Fruit fly (Drosophila melanogaster) whole organism, embryonic: ENCODE measurements around the gene cindr.
A peak's percentile ranks its signal among the peaks of the same experiment; 100 is the strongest.

ENCODE experiments used
- CG10321 ChIP-seq: fragments of 200-800 bp; sonication (Bioruptor generic); IDR thresholded peaks from 2 replicates; pipeline ENCODE4 v1.3.6; 2022; ENCODE audit warnings: missing biosample characterization, missing genetic modification characterization
- CG11093 ChIP-seq: fragments of 200-800 bp; sonication (Bioruptor generic); IDR thresholded peaks from 3 replicates; pipeline ENCODE4 v1.3.6; 2022; ENCODE audit warnings: missing biosample characterization, missing genetic modification characterization
- CG13287 ChIP-seq: fragments of 200-800 bp; sonication (Bioruptor generic); IDR thresholded peaks from 2 replicates; pipeline ENCODE4 v1.3.6; 2022; ENCODE audit warnings: missing biosample characterization, missing genetic modification characterization; ENCODE audit not compliant: partially characterized antibody
- CG13894 ChIP-seq: fragments of 200-800 bp; sonication (Bioruptor generic); optimal IDR thresholded peaks from 3 replicates; lab custom pipeline; 2018; ENCODE audit warnings: missing biosample characterization, mild to moderate bottlenecking, missing genetic modification characterization, moderate library complexity
- CG14965 ChIP-seq: fragments of 200-800 bp; sonication (Bioruptor generic); optimal IDR thresholded peaks from 2 replicates; lab custom pipeline; 2016; ENCODE audit warnings: missing biosample characterization, missing genetic modification characterization, borderline replicate concordance
- CG15479 ChIP-seq: fragments of 200-800 bp; sonication (Bioruptor generic); optimal IDR thresholded peaks from 3 replicates; lab custom pipeline; 2019; ENCODE audit warnings: missing biosample characterization, mild to moderate bottlenecking, missing genetic modification characterization, moderate library complexity
- CG17328 ChIP-seq: fragments of 200-800 bp; sonication (Bioruptor generic); IDR thresholded peaks from 2 replicates; pipeline ENCODE4 v1.3.6; 2022; ENCODE audit warnings: missing biosample characterization, missing genetic modification characterization
- CG17385 ChIP-seq: fragments of 200-800 bp; sonication (Bioruptor generic); optimal IDR thresholded peaks from 3 replicates; lab custom pipeline; 2018; ENCODE audit warnings: missing biosample characterization, mild to moderate bottlenecking, missing genetic modification characterization
- CG18764 ChIP-seq: fragments of 200-800 bp; sonication (Bioruptor generic); optimal IDR thresholded peaks from 3 replicates; lab custom pipeline; 2016; ENCODE audit warnings: missing biosample characterization, missing genetic modification characterization
- CG32532 ChIP-seq: fragments of 200-800 bp; sonication (Bioruptor generic); IDR thresholded peaks from 2 replicates; pipeline ENCODE4 v1.3.6; 2022; ENCODE audit warnings: missing biosample characterization, missing genetic modification characterization
- CG4360 ChIP-seq: fragments of 200-800 bp; sonication (Bioruptor generic); IDR thresholded peaks from 2 replicates; pipeline ENCODE4 v1.3.6; 2022; ENCODE audit warnings: missing biosample characterization, missing genetic modification characterization
- CG4820 ChIP-seq: fragments of 200-800 bp; sonication (Bioruptor generic); optimal IDR thresholded peaks from 3 replicates; lab custom pipeline; 2016; ENCODE audit warnings: missing biosample characterization, missing genetic modification characterization
- CG7372 ChIP-seq: fragments of 200-800 bp; sonication (Bioruptor generic); IDR thresholded peaks from 2 replicates; pipeline ENCODE4 v1.3.6; 2022; ENCODE audit warnings: missing biosample characterization, missing genetic modification characterization
- CG7745 ChIP-seq: fragments of 200-800 bp; sonication (Bioruptor generic); optimal IDR thresholded peaks from 2 replicates; lab custom pipeline; 2018; ENCODE audit warnings: missing biosample characterization, mild to moderate bottlenecking, missing genetic modification characterization, moderate library complexity
- CG7963 ChIP-seq: fragments of 200-800 bp; sonication (Bioruptor generic); IDR thresholded peaks from 3 replicates; pipeline ENCODE4 v1.3.6; 2022; ENCODE audit warnings: missing biosample characterization, missing genetic modification characterization; ENCODE audit not compliant: partially characterized antibody
- CTCF ChIP-seq: fragments of 200-800 bp; sonication (Bioruptor generic); optimal IDR thresholded peaks from 2 replicates; lab custom pipeline; 2017; ENCODE audit warnings: missing biosample characterization, mild to moderate bottlenecking, missing genetic modification characterization, moderate library complexity
- CoRest ChIP-seq: fragments of 200-800 bp; sonication (Bioruptor generic); optimal IDR thresholded peaks from 3 replicates; lab custom pipeline; 2018; ENCODE audit warnings: missing biosample characterization, mild to moderate bottlenecking, missing genetic modification characterization, moderate library complexity
- D ChIP-seq, 2 experiments: fragments of 200-800 bp in 1 of 2; fragments of >200 bp in 1 of 2; sonication (Bioruptor generic) in 1 of 2; optimal IDR thresholded peaks; 2 replicates in 1 of 2; 3 replicates in 1 of 2; lab custom pipeline; 2017; ENCODE audit warnings: mild to moderate bottlenecking in 1 of 2, missing biosample characterization in 1 of 2, missing genetic modification characterization in 1 of 2, missing genetic modification reagents in 1 of 2
- Gsc ChIP-seq: fragments of 200-800 bp; sonication (Bioruptor generic); IDR thresholded peaks from 2 replicates; pipeline ENCODE4 v1.3.6; 2022; ENCODE audit warnings: missing biosample characterization, missing genetic modification characterization
- Hr78 ChIP-seq, 2 experiments: fragments of 200-800 bp in 1 of 2; fragments of >200 bp in 1 of 2; sonication (Bioruptor generic) in 1 of 2; optimal IDR thresholded peaks; 2 replicates each; lab custom pipeline; 2017 to 2019; ENCODE audit warnings: missing biosample characterization in 2 of 2, missing genetic modification characterization in 2 of 2, mild to moderate bottlenecking in 1 of 2, moderate library complexity in 1 of 2
- Jarid2 ChIP-seq: fragments of 200-800 bp; sonication (Bioruptor generic); optimal IDR thresholded peaks from 3 replicates; lab custom pipeline; 2017; ENCODE audit warnings: mild to moderate bottlenecking, missing biosample characterization, missing genetic modification reagents, missing genetic modification characterization
- Mad ChIP-seq: fragments of 200-800 bp; sonication (Bioruptor generic); optimal IDR thresholded peaks from 2 replicates; lab custom pipeline; 2016; ENCODE audit warnings: missing biosample characterization, missing genetic modification characterization
- Nf-YA ChIP-seq: fragments of 200-800 bp; sonication (Bioruptor generic); IDR thresholded peaks from 2 replicates; pipeline ENCODE4 v1.3.6; 2022; ENCODE audit warnings: missing biosample characterization, missing genetic modification characterization
- Nf-YB ChIP-seq: fragments of 200-800 bp; sonication (Bioruptor generic); optimal IDR thresholded peaks from 3 replicates; lab custom pipeline; 2019; ENCODE audit warnings: missing biosample characterization, mild to moderate bottlenecking, missing genetic modification characterization, moderate library complexity
- Nf-YC ChIP-seq: fragments of 200-800 bp; optimal IDR thresholded peaks from 3 replicates; lab custom pipeline; 2019; ENCODE audit warnings: missing biosample characterization, mild to moderate bottlenecking, missing genetic modification characterization, moderate library complexity
- Opbp ChIP-seq: fragments of 200-800 bp; sonication (Bioruptor generic); IDR thresholded peaks from 3 replicates; pipeline ENCODE4 v1.3.6; 2022; ENCODE audit warnings: missing biosample characterization, missing genetic modification characterization; ENCODE audit not compliant: partially characterized antibody
- Sox100B ChIP-seq: fragments of 200-800 bp; sonication (Bioruptor generic); optimal IDR thresholded peaks from 3 replicates; lab custom pipeline; 2018; ENCODE audit warnings: missing biosample characterization, mild to moderate bottlenecking, missing genetic modification characterization
- Stat92E ChIP-seq, 3 experiments: fragments of >200 bp in 2 of 3; fragments of 200-800 bp in 1 of 3; sonication (Bioruptor generic) in 1 of 3; optimal IDR thresholded peaks; 2 replicates each; lab custom pipeline; 2017 to 2019; ENCODE audit warnings: missing biosample characterization in 3 of 3, missing genetic modification characterization in 3 of 3, mild to moderate bottlenecking in 1 of 3, moderate library complexity in 1 of 3
- Vsx1 ChIP-seq: fragments of 200-800 bp; sonication (Bioruptor generic); optimal IDR thresholded peaks from 2 replicates; lab custom pipeline; 2017; ENCODE audit warnings: missing biosample characterization, mild to moderate bottlenecking, missing genetic modification characterization, missing genetic modification reagents
- ac ChIP-seq: fragments of 200-800 bp; sonication (Bioruptor generic); optimal IDR thresholded peaks from 3 replicates; lab custom pipeline; 2017; ENCODE audit warnings: missing biosample characterization, mild to moderate bottlenecking, missing genetic modification characterization
- ato ChIP-seq: fragments of 200-800 bp; sonication (Bioruptor generic); IDR thresholded peaks from 2 replicates; pipeline ENCODE4 v1.3.6; 2022; ENCODE audit warnings: missing biosample characterization, missing genetic modification characterization; ENCODE audit not compliant: partially characterized antibody
- cad ChIP-seq: fragments of >200 bp; optimal IDR thresholded peaks from 2 replicates; lab custom pipeline; 2017; ENCODE audit warnings: missing biosample characterization, missing genetic modification characterization
- caup ChIP-seq: fragments of 200-800 bp; sonication (Bioruptor generic); optimal IDR thresholded peaks from 3 replicates; lab custom pipeline; 2017; ENCODE audit warnings: missing biosample characterization, mild to moderate bottlenecking, missing genetic modification characterization, moderate library complexity; ENCODE audit not compliant: severe bottlenecking
- ci ChIP-seq: fragments of 200-800 bp; sonication (Bioruptor generic); IDR thresholded peaks from 3 replicates; pipeline ENCODE4 v1.3.6; 2022; ENCODE audit warnings: missing biosample characterization, missing genetic modification characterization
- dm ChIP-seq: fragments of 200-800 bp; sonication (Bioruptor generic); optimal IDR thresholded peaks from 3 replicates; lab custom pipeline; 2016; ENCODE audit warnings: missing biosample characterization, missing genetic modification characterization
- emc ChIP-seq: fragments of 200-800 bp; sonication (Bioruptor generic); optimal IDR thresholded peaks from 2 replicates; lab custom pipeline; 2016; ENCODE audit warnings: missing biosample characterization, missing genetic modification characterization
- grn ChIP-seq: fragments of 200-800 bp; sonication (Bioruptor generic); optimal IDR thresholded peaks from 3 replicates; lab custom pipeline; 2017; ENCODE audit warnings: missing biosample characterization, missing genetic modification characterization
- jigr1 ChIP-seq: fragments of 200-800 bp; sonication (Bioruptor generic); IDR thresholded peaks from 3 replicates; pipeline ENCODE4 v1.3.6; 2022; ENCODE audit warnings: missing biosample characterization, missing genetic modification characterization
- kah ChIP-seq: fragments of 200-800 bp; sonication (Bioruptor generic); optimal IDR thresholded peaks from 2 replicates; lab custom pipeline; 2018; ENCODE audit warnings: missing biosample characterization, mild to moderate bottlenecking, missing genetic modification characterization
- lola ChIP-seq, 3 experiments: fragments of >200 bp in 2 of 3; fragments of 200-800 bp in 1 of 3; sonication (Bioruptor generic) in 1 of 3; optimal IDR thresholded peaks; 2 replicates each; lab custom pipeline; 2017 to 2019; ENCODE audit warnings: missing biosample characterization in 3 of 3, missing genetic modification characterization in 3 of 3, mild to moderate bottlenecking in 1 of 3, moderate library complexity in 1 of 3
- pros ChIP-seq: fragments of 200-800 bp; sonication (Bioruptor generic); optimal IDR thresholded peaks from 3 replicates; lab custom pipeline; 2019; ENCODE audit warnings: missing biosample characterization, mild to moderate bottlenecking, missing genetic modification characterization, moderate library complexity
- pzg ChIP-seq: fragments of 200-800 bp; sonication (Bioruptor generic); optimal IDR thresholded peaks from 3 replicates; lab custom pipeline; 2018; ENCODE audit warnings: missing biosample characterization, mild to moderate bottlenecking, missing genetic modification characterization, moderate library complexity
- scrt ChIP-seq: fragments of 200-800 bp; sonication (Bioruptor generic); optimal IDR thresholded peaks from 2 replicates; lab custom pipeline; 2018; ENCODE audit warnings: missing biosample characterization, mild to moderate bottlenecking, missing genetic modification characterization, moderate library complexity
- sr ChIP-seq: fragments of 200-800 bp; sonication (Bioruptor generic); IDR thresholded peaks from 3 replicates; pipeline ENCODE4 v1.3.6; 2022; ENCODE audit warnings: missing biosample characterization, missing genetic modification characterization
- stwl ChIP-seq: fragments of 200-800 bp; sonication (Bioruptor generic); optimal IDR thresholded peaks from 3 replicates; lab custom pipeline; 2018; ENCODE audit warnings: missing biosample characterization, mild to moderate bottlenecking, missing genetic modification characterization, moderate library complexity
- tll ChIP-seq, 2 experiments: fragments of 200-800 bp in 1 of 2; fragments of >200 bp in 1 of 2; sonication (Bioruptor generic) in 1 of 2; optimal IDR thresholded peaks; 2 replicates each; lab custom pipeline; 2017 to 2019; ENCODE audit warnings: missing biosample characterization in 2 of 2, missing genetic modification characterization in 2 of 2, mild to moderate bottlenecking in 1 of 2, moderate library complexity in 1 of 2
- twi ChIP-seq: fragments of 200-800 bp; optimal IDR thresholded peaks from 2 replicates; lab custom pipeline; 2019; ENCODE audit warnings: missing biosample characterization, mild to moderate bottlenecking, missing genetic modification characterization, moderate library complexity
- z ChIP-seq: fragments of 200-800 bp; sonication (Bioruptor generic); IDR thresholded peaks from 3 replicates; pipeline ENCODE4 v1.3.6; 2022; ENCODE audit warnings: missing biosample characterization, missing genetic modification characterization
- zen ChIP-seq: fragments of 200-800 bp; sonication (Bioruptor generic); optimal IDR thresholded peaks from 3 replicates; lab custom pipeline; 2018; ENCODE audit warnings: missing biosample characterization, mild to moderate bottlenecking, missing genetic modification characterization, moderate library complexity

The cindr gene

DNA sequence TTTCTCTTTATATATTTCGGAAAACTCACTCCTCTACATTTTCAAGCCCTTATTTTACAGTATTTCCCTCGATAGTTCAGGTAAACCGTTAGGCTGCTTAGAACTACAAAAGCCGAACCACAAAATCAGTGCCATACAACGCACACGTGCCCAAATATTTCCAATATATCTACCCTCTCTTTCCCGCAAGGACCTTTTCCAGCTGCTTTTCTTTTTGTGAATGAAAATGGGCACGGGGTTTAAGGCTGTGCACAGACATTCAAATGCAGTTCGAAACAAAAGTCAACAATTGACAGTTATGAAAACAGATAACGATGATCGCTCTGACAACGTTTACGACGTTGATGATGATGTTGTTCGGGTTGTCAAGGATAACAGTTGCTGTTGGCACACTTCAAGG, 46.2 kb upstream of the cindr start:
- TF ChIP-seq CG15479 (GFP tag; lab: Kevin White, UChicago) (peak; percentile 55), lola (GFP tag; optimal IDR thresholded peaks at IDR 0.05; lab: Kevin White, UChicago) (no peak), twi (peak; percentile 91), ac (GFP tag; lab: Kevin White, UChicago) (peak; percentile 56), Sox100B (no peak), CG17385 (no peak), cad (GFP tag; lab: Kevin White, UChicago) (no peak), zen (tag; lab: Kevin White, UChicago) (peak; percentile 64), pzg (no peak), ato (GFP tag; lab: Robert Waterston, UW) (no peak), CG14965 (GFP tag; lab: Kevin White, UChicago) (no peak), tll (GFP tag; optimal IDR thresholded peaks at IDR 0.05; lab: Kevin White, UChicago) (peak in 1 of 2 experiments; percentile 98), grn (GFP tag; lab: Kevin White, UChicago) (no peak), CG11093 (GFP tag; lab: Robert Waterston, UW) (no peak), pros (peak; percentile 71), stwl (tag; lab: Kevin White, UChicago) (no peak), CG32532 (GFP tag; lab: Robert Waterston, UW) (no peak), CG7963 (GFP tag; lab: Robert Waterston, UW) (no peak), Mad (GFP tag; lab: Kevin White, UChicago) (no peak), dm (GFP tag; lab: Kevin White, UChicago) (no peak), CG4820 (GFP tag; lab: Kevin White, UChicago) (no peak), CG7372 (no peak), D (optimal IDR thresholded peaks at IDR 0.05; lab: Kevin White, UChicago) (peak; percentile 78), D (GFP tag; optimal IDR thresholded peaks at IDR 0.05; lab: Kevin White, UChicago) (no peak)

DNA sequence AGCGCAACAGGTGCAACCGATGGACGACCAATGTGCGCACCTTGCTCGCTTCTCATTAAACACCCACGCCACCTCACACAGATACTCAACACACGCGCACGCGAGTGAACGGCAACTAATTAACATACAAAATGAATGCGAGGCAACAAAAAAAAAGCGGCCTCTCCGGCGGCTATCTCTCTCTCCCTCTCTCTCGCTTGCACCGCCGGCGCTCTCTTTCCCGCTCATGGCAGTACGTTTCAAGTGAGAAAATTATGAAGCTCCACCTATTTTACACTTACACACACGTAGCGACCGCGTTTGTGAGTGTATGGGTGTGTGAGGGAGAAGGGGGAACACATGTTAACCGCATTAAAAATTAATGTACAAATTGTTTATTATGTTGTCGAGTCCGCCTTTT, 44.3 kb upstream of the cindr start:
- TF ChIP-seq caup (GFP tag; lab: Kevin White, UChicago), result no peak
- peak; percentile 37 for TF ChIP-seq kah (GFP tag; lab: Kevin White, UChicago)
- peak; percentile 65 for TF ChIP-seq CG7745 (tag; lab: Kevin White, UChicago)
- TF ChIP-seq scrt (GFP tag; lab: Kevin White, UChicago), result peak; percentile 5
- TF ChIP-seq CG17328 (GFP tag; lab: Robert Waterston, UW), result no peak
- 0 out of 3 replicates have a peak, but pooled peaks have one; percentile 32 for TF ChIP-seq ci (GFP tag; lab: Robert Waterston, UW)
- peak; percentile 69 for TF ChIP-seq Nf-YA
- no peak for TF ChIP-seq CG18764
- peak; percentile 86 for TF ChIP-seq CG10321 (GFP tag; lab: Robert Waterston, UW)
- TF ChIP-seq CG13287 (GFP tag; lab: Robert Waterston, UW), result peak; percentile 16; the same call in 1 of the 2 replicates
- peak; percentile 94 for TF ChIP-seq sr
- TF ChIP-seq Jarid2 (GFP tag; lab: Kevin White, UChicago), result peak; percentile 47
- TF ChIP-seq Nf-YB (GFP tag; lab: Kevin White, UChicago), result peak; percentile 98
- TF ChIP-seq CG4360 (GFP tag; lab: Robert Waterston, UW), result peak; percentile 47; the same call in 1 of the 2 replicates
- TF ChIP-seq Gsc (GFP tag; lab: Robert Waterston, UW), result no peak
- 0 out of 3 replicates have a peak, but pooled peaks have one; percentile 5 for TF ChIP-seq z (GFP tag; lab: Robert Waterston, UW)
- no peak for TF ChIP-seq Hr78 (GFP tag; optimal IDR thresholded peaks at IDR 0.05; lab: Kevin White, UChicago)
- no peak for TF ChIP-seq emc
- peak; percentile 46 for TF ChIP-seq CTCF
- peak in 1 of 3 experiments; percentile 6 for TF ChIP-seq Stat92E (GFP tag; optimal IDR thresholded peaks at IDR 0.05; lab: Kevin White, UChicago)
- TF ChIP-seq cad (GFP tag; lab: Kevin White, UChicago), result no peak
- no peak for TF ChIP-seq CG13894 (tag; lab: Kevin White, UChicago)
- TF ChIP-seq jigr1, result no peak
- peak; percentile 56 for TF ChIP-seq CoRest (tag; lab: Kevin White, UChicago)
- TF ChIP-seq Opbp (GFP tag; lab: Robert Waterston, UW), result peak; percentile 33; the same call in 1 of the 3 replicates
- TF ChIP-seq Vsx1, result peak; percentile 89
- TF ChIP-seq Nf-YC, result peak; percentile 97
